Fruit fly (Drosophila melanogaster) whole organism: ENCODE measurements around the gene CG31674.

ENCODE experiments used
- CG8478 ChIP-seq: fragments of >200 bp; optimal IDR thresholded peaks from 2 replicates; lab custom pipeline; 2018; ENCODE audit warnings: inconsistent platforms
- Dll ChIP-seq: fragments of >200 bp; optimal IDR thresholded peaks from 2 replicates; lab custom pipeline; 2017
- EcR ChIP-seq, 2 experiments: fragments of >200 bp; optimal IDR thresholded peaks; 2 replicates each; lab custom pipeline; 2017; ENCODE audit warnings: missing biosample characterization in 2 of 2, missing genetic modification characterization in 2 of 2, missing genetic modification reagents in 2 of 2
- pan ChIP-seq: fragments of >200 bp; optimal IDR thresholded peaks from 2 replicates; lab custom pipeline; 2017
- psq ChIP-seq: fragments of >200 bp; optimal IDR thresholded peaks from 2 replicates; lab custom pipeline; 2017
- usp ChIP-seq: fragments of >200 bp; optimal IDR thresholded peaks from 2 replicates; lab custom pipeline; 2017; ENCODE audit warnings: missing biosample characterization, missing genetic modification characterization, mixed read lengths

The CG31674 gene

DNA sequence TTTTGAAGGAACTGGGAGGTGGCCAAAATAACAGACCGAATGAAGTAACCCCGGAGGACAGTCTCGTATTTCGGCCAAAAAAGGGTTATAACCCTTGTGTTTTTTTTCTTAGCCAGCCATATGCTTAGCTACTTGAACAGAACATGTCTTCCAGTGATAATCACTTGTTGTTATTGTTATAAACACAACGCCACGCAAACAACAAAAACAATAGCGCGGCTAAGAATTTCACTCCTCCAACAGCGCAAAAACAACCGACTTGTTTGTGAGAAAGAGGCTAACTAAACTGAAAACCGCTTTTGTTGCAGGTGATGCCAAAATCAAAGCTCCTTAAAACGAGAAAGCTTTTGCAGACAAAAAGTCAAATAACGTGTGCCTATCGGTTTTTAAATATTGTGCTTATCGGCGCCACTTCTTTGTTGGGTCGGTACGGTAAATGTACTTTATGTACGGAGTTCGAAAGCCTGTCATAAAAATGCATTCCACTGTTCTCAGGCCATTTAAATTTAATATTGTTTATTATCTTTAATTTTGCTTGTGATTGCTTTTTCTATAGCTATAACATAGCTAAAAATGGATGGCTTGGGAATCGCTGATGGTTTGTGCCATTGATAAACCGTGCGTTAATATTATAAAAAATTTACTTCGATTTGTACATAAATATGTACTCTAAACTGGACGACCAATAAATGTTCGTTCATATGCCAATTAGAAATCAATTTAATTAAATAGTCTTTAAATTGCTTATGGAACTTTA, 34.1 kb upstream of the CG31674 start, which contains the start of gene vari:
Gene vari, minus strand, starts transcription at position 285 of the 757 bp plus-strand sequence.
- TF ChIP-seq Dll (lab: Kevin White, UChicago), result no peak
- TF ChIP-seq CG8478 (lab: Kevin White, UChicago), result no peak

DNA sequence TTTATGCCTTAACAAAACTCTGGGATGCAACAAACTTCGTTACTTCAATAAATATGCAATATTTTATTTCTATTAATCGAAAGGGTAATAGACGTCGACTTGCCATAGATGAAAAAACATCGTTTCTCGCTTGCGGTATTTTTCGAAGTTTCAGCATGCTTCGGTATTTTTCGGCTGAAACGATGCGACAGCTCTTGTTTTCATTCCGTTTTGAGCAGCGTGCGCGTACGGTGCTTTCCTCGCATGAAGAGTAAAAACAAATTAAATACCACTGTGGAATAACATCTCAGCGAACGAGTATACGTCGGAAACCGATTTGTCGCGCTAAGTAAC, 33.6 kb upstream of the CG31674 start, which contains the start of gene CG9328:
Gene CG9328, plus strand, starts transcription at position 201 of the 333 bp plus-strand sequence.
- TF ChIP-seq CG8478 (lab: Kevin White, UChicago) (no peak), psq (lab: Kevin White, UChicago) (no peak), usp (GFP tag; lab: Kevin White, UChicago) (no peak), pan (lab: Kevin White, UChicago) (no peak), EcR (GFP tag; optimal IDR thresholded peaks at IDR 0.05; lab: Kevin White, UChicago) (no peak), Dll (lab: Kevin White, UChicago) (no peak)

- no peak for TF ChIP-seq pan (lab: Kevin White, UChicago)
- TF ChIP-seq EcR (GFP tag; optimal IDR thresholded peaks at IDR 0.05; lab: Kevin White, UChicago), result no peak
- no peak for TF ChIP-seq usp (GFP tag; lab: Kevin White, UChicago)
- TF ChIP-seq Dll (lab: Kevin White, UChicago), result no peak
- TF ChIP-seq CG8478 (lab: Kevin White, UChicago), result no peak
- no peak for TF ChIP-seq psq (lab: Kevin White, UChicago)
Observed at dm6 chr2L:20798351-20798777, 32.7 kb upstream of the CG31674 start.

- TF ChIP-seq CG8478 (lab: Kevin White, UChicago) (no peak), EcR (GFP tag; optimal IDR thresholded peaks at IDR 0.05; lab: Kevin White, UChicago) (no peak), Dll (lab: Kevin White, UChicago) (no peak), psq (lab: Kevin White, UChicago) (no peak), usp (GFP tag; lab: Kevin White, UChicago) (no peak), pan (lab: Kevin White, UChicago) (no peak)
Observed at dm6 chr2L:20799991-20800897, 30.8 kb upstream of the CG31674 start.

dm6 chr2L:20801801-20802200, 29.3 kb upstream of the CG31674 start:
- TF ChIP-seq EcR (GFP tag; optimal IDR thresholded peaks at IDR 0.05; lab: Kevin White, UChicago), result no peak
- no peak for TF ChIP-seq usp (GFP tag; lab: Kevin White, UChicago)
- no peak for TF ChIP-seq Dll (lab: Kevin White, UChicago)
- TF ChIP-seq CG8478 (lab: Kevin White, UChicago), result no peak
- no peak for TF ChIP-seq psq (lab: Kevin White, UChicago)
- TF ChIP-seq pan (lab: Kevin White, UChicago), result no peak

DNA sequence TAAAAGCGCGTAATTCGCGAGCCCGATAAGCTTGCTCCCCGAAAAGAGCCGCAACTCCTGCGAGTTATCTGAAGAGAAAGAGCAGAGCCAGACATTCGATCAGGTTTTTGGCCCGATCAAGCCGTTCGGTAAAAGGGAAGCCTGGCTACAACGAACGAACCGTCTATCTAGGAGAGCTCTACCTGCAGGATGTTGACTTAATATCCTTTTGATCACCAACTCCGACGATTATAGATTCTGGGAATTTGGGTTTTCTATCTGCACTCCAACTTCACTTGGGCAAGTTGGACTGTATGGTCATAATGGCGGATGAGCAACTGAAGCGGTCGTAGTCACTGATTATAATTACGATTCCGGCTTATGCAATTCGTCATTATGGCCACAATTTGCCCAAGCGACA, 28.9 kb upstream of the CG31674 start:
- TF ChIP-seq EcR (GFP tag; optimal IDR thresholded peaks at IDR 0.05; lab: Kevin White, UChicago) (no peak), psq (lab: Kevin White, UChicago) (no peak), CG8478 (lab: Kevin White, UChicago) (no peak), Dll (lab: Kevin White, UChicago) (no peak), pan (lab: Kevin White, UChicago) (no peak), usp (GFP tag; lab: Kevin White, UChicago) (no peak)

DNA sequence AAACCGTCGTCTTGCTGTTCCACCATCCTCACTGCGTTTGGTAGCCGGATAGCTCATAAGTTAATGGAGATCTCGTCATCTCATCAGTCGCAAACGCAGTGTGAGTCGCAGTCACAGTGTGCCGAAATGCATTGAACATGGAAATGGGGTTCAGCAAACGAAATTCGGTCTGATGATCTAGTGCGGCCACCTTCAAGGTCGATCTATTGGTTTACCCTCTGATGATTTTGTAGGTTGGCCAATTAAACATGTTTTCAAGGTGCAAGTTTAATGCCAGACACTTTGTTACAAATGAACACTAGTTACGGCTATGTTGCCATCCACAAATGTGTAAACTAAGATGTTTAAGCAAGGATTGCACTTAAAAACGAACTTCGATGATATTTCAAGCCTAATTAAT, 28.2 kb upstream of the CG31674 start:
- TF ChIP-seq Dll (lab: Kevin White, UChicago) (no peak), CG8478 (lab: Kevin White, UChicago) (no peak), usp (GFP tag; lab: Kevin White, UChicago) (no peak), pan (lab: Kevin White, UChicago) (no peak), EcR (GFP tag; optimal IDR thresholded peaks at IDR 0.05; lab: Kevin White, UChicago) (no peak), psq (lab: Kevin White, UChicago) (no peak)

DNA sequence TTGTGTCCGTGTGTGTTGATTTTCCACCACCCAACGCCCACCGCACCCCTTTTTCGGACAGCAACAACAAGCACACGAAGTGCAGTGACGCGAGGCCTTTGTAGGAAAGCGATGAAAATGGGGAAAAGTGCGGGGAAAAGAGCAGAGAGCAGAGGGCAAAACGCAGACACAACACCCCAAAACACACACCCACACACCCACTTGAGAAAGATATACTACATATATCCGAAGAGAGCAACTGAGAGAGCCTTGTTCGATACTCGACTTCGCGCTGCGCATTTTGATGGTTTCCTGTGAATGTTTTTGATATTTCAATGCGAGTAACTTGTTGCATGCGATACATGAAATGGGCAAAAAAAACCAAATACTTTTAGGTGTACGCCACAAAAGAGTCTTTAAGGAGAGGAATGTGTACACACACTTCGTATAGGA, 27.3 kb upstream of the CG31674 start:
- TF ChIP-seq CG8478 (lab: Kevin White, UChicago) (no peak), EcR (GFP tag; optimal IDR thresholded peaks at IDR 0.05; lab: Kevin White, UChicago) (no peak), pan (lab: Kevin White, UChicago) (no peak), psq (lab: Kevin White, UChicago) (no peak), usp (GFP tag; lab: Kevin White, UChicago) (no peak), Dll (lab: Kevin White, UChicago) (no peak)

dm6 chr2L:20805624-20806339, 25.3 kb upstream of the CG31674 start:
- TF ChIP-seq Dll (lab: Kevin White, UChicago) (no peak), pan (lab: Kevin White, UChicago) (peak; percentile 79)

DNA sequence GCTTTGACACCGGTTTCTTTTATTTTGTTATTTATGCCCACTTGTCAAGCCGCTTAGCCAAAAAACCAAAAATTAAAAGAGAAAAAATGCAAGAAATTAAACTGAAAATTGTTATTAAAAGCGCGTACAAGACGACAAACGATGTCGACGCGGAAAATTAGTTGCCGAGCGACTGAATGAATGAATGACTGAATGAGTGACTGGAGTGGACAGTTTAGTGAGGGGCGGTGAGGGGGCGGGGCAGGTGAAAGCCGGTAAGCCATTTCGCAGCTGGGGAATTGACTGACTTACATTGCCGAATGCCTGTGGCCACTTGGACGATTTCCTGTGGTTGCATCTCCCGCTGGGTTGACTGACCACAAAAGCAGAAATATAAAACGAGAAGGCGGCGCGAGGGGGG, 24.4 kb upstream of the CG31674 start:
- TF ChIP-seq usp (GFP tag; lab: Kevin White, UChicago) (no peak), EcR (GFP tag; optimal IDR thresholded peaks at IDR 0.05; lab: Kevin White, UChicago) (no peak), pan (lab: Kevin White, UChicago) (no peak), Dll (lab: Kevin White, UChicago) (no peak), psq (lab: Kevin White, UChicago) (no peak)
